Worm (Caenorhabditis elegans) whole organism, L4 larva: ENCODE measurements around the gene gop-2.
A peak's percentile ranks its signal among the peaks of the same experiment; 100 is the strongest.

ENCODE experiments used
- D1046.2 ChIP-seq: fragments of 200-800 bp; sonication (Bioruptor generic); IDR thresholded peaks from 2 replicates; pipeline ENCODE4 v1.3.6; 2022; ENCODE audit warnings: missing genetic modification characterization, missing compliant biosample characterization
- Y5F2A.4 ChIP-seq: fragments of 200-800 bp; sonication (Bioruptor generic); optimal IDR thresholded peaks from 2 replicates; lab custom pipeline; 2018; ENCODE audit warnings: mild to moderate bottlenecking, missing genetic modification characterization, missing compliant biosample characterization
- Y75B8A.6 ChIP-seq: fragments of 200-800 bp; sonication (Bioruptor generic); IDR thresholded peaks from 2 replicates; pipeline ENCODE4 v1.3.6; 2022; ENCODE audit warnings: missing genetic modification reagents, missing genetic modification characterization, missing compliant biosample characterization
- ama-1 ChIP-seq: fragments of 150-350 bp; optimal IDR thresholded peaks from 2 replicates; lab custom pipeline; 2014; ENCODE audit warnings: inconsistent platforms, mixed read lengths
- arid-1 ChIP-seq: fragments of 200-800 bp; sonication (Bioruptor generic); conservative IDR thresholded peaks from 2 replicates; pipeline ENCODE4 v1.3.6; 2022; ENCODE audit warnings: missing genetic modification reagents, missing genetic modification characterization, missing compliant biosample characterization
- ceh-20 ChIP-seq: fragments of 200-800 bp; sonication (Bioruptor generic); IDR thresholded peaks from 2 replicates; pipeline ENCODE4 v1.3.6; 2022; ENCODE audit warnings: missing genetic modification reagents, missing genetic modification characterization, missing compliant biosample characterization
- ceh-62 ChIP-seq: sonication (generic microtip); optimal IDR thresholded peaks from 2 replicates; lab custom pipeline; 2017; ENCODE audit warnings: missing biosample characterization, missing genetic modification characterization
- daf-16 ChIP-seq, 3 experiments: sonication (generic microtip); optimal IDR thresholded peaks; 2 replicates each; lab custom pipeline; 2016 to 2017; ENCODE audit warnings: missing genetic modification characterization in 3 of 3, missing genetic modification reagents in 3 of 3, mild to moderate bottlenecking in 2 of 3, missing compliant biosample characterization in 2 of 3, missing biosample characterization in 1 of 3, moderate library complexity in 1 of 3
- daf-8 ChIP-seq: fragments of 200-800 bp; sonication (Bioruptor generic); IDR thresholded peaks from 2 replicates; pipeline ENCODE4 v1.3.6; 2022; ENCODE audit warnings: missing genetic modification characterization, missing compliant biosample characterization
- dpl-1 ChIP-seq: fragments of 150-350 bp; optimal IDR thresholded peaks from 2 replicates; lab custom pipeline; 2014; ENCODE audit warnings: missing biosample characterization, missing genetic modification reagents, missing genetic modification characterization
- dve-1 ChIP-seq: sonication (generic microtip); optimal IDR thresholded peaks from 2 replicates; lab custom pipeline; 2017; ENCODE audit warnings: antibody characterized with exemption, mild to moderate bottlenecking, missing genetic modification characterization, missing compliant biosample characterization; ENCODE audit not compliant: insufficient read depth
- egl-27 ChIP-seq: sonication (generic microtip); optimal IDR thresholded peaks from 3 replicates; lab custom pipeline; 2017; ENCODE audit warnings: missing biosample characterization, missing genetic modification reagents, missing genetic modification characterization
- fkh-10 ChIP-seq: fragments of 150-350 bp; optimal IDR thresholded peaks from 2 replicates; lab custom pipeline; 2014; ENCODE audit warnings: missing biosample characterization, missing genetic modification reagents, missing genetic modification characterization
- fos-1 ChIP-seq: fragments of 150-350 bp; optimal IDR thresholded peaks from 2 replicates; lab custom pipeline; 2014; ENCODE audit warnings: missing biosample characterization, missing genetic modification characterization
- hlh-11 ChIP-seq: fragments of 200-800 bp; sonication (Bioruptor generic); optimal IDR thresholded peaks from 2 replicates; lab custom pipeline; 2018; ENCODE audit warnings: mild to moderate bottlenecking, missing genetic modification characterization, missing compliant biosample characterization
- lim-7 ChIP-seq: fragments of 200-800 bp; sonication (Bioruptor generic); IDR thresholded peaks from 2 replicates; pipeline ENCODE4 v1.3.6; 2022; ENCODE audit warnings: missing genetic modification characterization, missing compliant biosample characterization
- lin-1 ChIP-seq: fragments of 200-800 bp; sonication (Bioruptor generic); IDR thresholded peaks from 2 replicates; pipeline ENCODE4 v1.3.6; 2022; ENCODE audit warnings: missing genetic modification reagents, missing genetic modification characterization, missing compliant biosample characterization
- lin-38 ChIP-seq: fragments of 200-800 bp; sonication (Bioruptor generic); IDR thresholded peaks from 2 replicates; pipeline ENCODE4 v1.3.6; 2022; ENCODE audit warnings: missing genetic modification reagents, missing genetic modification characterization, missing compliant biosample characterization
- lin-39 ChIP-seq: fragments of 150-350 bp; optimal IDR thresholded peaks from 2 replicates; lab custom pipeline; 2014; ENCODE audit warnings: missing biosample characterization, missing genetic modification reagents, missing genetic modification characterization
- lsy-2 ChIP-seq, 2 experiments: fragments of 150-350 bp in 1 of 2; sonication (generic microtip) in 1 of 2; optimal IDR thresholded peaks; 2 replicates each; lab custom pipeline; 2014 to 2017; ENCODE audit warnings: missing biosample characterization in 2 of 2, missing genetic modification characterization in 2 of 2
- madf-9 ChIP-seq: fragments of 200-800 bp; sonication (Bioruptor generic); conservative IDR thresholded peaks from 2 replicates; pipeline ENCODE4 v1.3.6; 2022; ENCODE audit warnings: missing genetic modification reagents, missing genetic modification characterization, missing compliant biosample characterization
- mep-1 ChIP-seq: fragments of 150-350 bp; sonication (generic microtip); optimal IDR thresholded peaks from 3 replicates; lab custom pipeline; 2014; ENCODE audit warnings: missing biosample characterization, missing genetic modification characterization
- mes-2 ChIP-seq: sonication (generic microtip); optimal IDR thresholded peaks from 2 replicates; lab custom pipeline; 2016; ENCODE audit warnings: missing genotype, mild to moderate bottlenecking, missing genetic modification characterization, missing compliant biosample characterization; ENCODE audit not compliant: poor library complexity, severe bottlenecking
- mxl-3 ChIP-seq: fragments of 200-800 bp; sonication (Bioruptor generic); optimal IDR thresholded peaks from 2 replicates; lab custom pipeline; 2018; ENCODE audit warnings: mild to moderate bottlenecking, missing genetic modification characterization, missing compliant biosample characterization
- nhr-102 ChIP-seq: sonication (generic microtip); optimal IDR thresholded peaks from 2 replicates; lab custom pipeline; 2016; ENCODE audit warnings: mild to moderate bottlenecking, missing genetic modification characterization, moderate library complexity, missing compliant biosample characterization
- nhr-11 ChIP-seq: fragments of 150-350 bp; optimal IDR thresholded peaks from 2 replicates; lab custom pipeline; 2014; ENCODE audit warnings: missing biosample characterization, missing genetic modification characterization
- nhr-28 ChIP-seq: fragments of 150-350 bp; optimal IDR thresholded peaks from 2 replicates; lab custom pipeline; 2014; ENCODE audit warnings: missing biosample characterization, missing genetic modification characterization
- nhr-42 ChIP-seq: fragments of 200-800 bp; sonication (Bioruptor generic); IDR thresholded peaks from 2 replicates; pipeline ENCODE4 v1.3.6; 2022; ENCODE audit warnings: missing genetic modification characterization, missing compliant biosample characterization
- nhr-6 ChIP-seq: fragments of 150-350 bp; optimal IDR thresholded peaks from 2 replicates; lab custom pipeline; 2014; ENCODE audit warnings: missing biosample characterization, missing genetic modification characterization
- nhr-77 ChIP-seq: fragments of 150-350 bp; optimal IDR thresholded peaks from 2 replicates; lab custom pipeline; 2014; ENCODE audit warnings: missing biosample characterization, missing genetic modification characterization
- pha-4 ChIP-seq, 2 experiments: fragments of 150-350 bp in 1 of 2; fragments of 200-800 bp in 1 of 2; sonication (Bioruptor generic) in 1 of 2; IDR thresholded peaks in 1 of 2; optimal IDR thresholded peaks in 1 of 2; 2 replicates each; pipeline versions ENCODE4 v1.3.6 to Lab custom; 2014 to 2022; ENCODE audit warnings: missing genetic modification characterization in 2 of 2, missing genetic modification reagents in 2 of 2, missing biosample characterization in 1 of 2, missing compliant biosample characterization in 1 of 2
- pqm-1 ChIP-seq: sonication (generic microtip); optimal IDR thresholded peaks from 2 replicates; lab custom pipeline; 2017; ENCODE audit warnings: missing biosample characterization, missing genetic modification characterization
- rbr-2 ChIP-seq: sonication (generic microtip); optimal IDR thresholded peaks from 2 replicates; lab custom pipeline; 2016; ENCODE audit warnings: missing genotype, missing genetic modification characterization, missing compliant biosample characterization
- sdz-12 ChIP-seq: fragments of 200-800 bp; sonication (Bioruptor generic); optimal IDR thresholded peaks from 2 replicates; lab custom pipeline; 2018; ENCODE audit warnings: mild to moderate bottlenecking, missing genetic modification characterization, missing compliant biosample characterization
- snpc-4 ChIP-seq: fragments of 150-350 bp; optimal IDR thresholded peaks from 2 replicates; lab custom pipeline; 2014; ENCODE audit warnings: missing biosample characterization, missing genetic modification characterization
- tag-97 ChIP-seq: fragments of 200-800 bp; sonication (Bioruptor generic); IDR thresholded peaks from 2 replicates; pipeline ENCODE4 v1.3.6; 2022; ENCODE audit warnings: missing genetic modification characterization, missing compliant biosample characterization
- unc-39 ChIP-seq: sonication (generic microtip); optimal IDR thresholded peaks from 2 replicates; lab custom pipeline; 2017; ENCODE audit warnings: missing biosample characterization, missing genetic modification characterization
- vab-7 ChIP-seq: fragments of 200-800 bp; sonication (Bioruptor generic); IDR thresholded peaks from 2 replicates; pipeline ENCODE4 v1.3.6; 2022; ENCODE audit warnings: missing genetic modification reagents, missing genetic modification characterization, missing compliant biosample characterization
- zfp-2 ChIP-seq: sonication (generic microtip); optimal IDR thresholded peaks from 2 replicates; lab custom pipeline; 2016; ENCODE audit warnings: mild to moderate bottlenecking, missing genetic modification characterization, missing compliant biosample characterization
- zip-2 ChIP-seq: fragments of 150-350 bp; optimal IDR thresholded peaks from 2 replicates; lab custom pipeline; 2014; ENCODE audit warnings: missing biosample characterization, missing genetic modification characterization
- ztf-11 ChIP-seq: fragments of 150-350 bp; optimal IDR thresholded peaks from 2 replicates; lab custom pipeline; 2014; ENCODE audit warnings: missing biosample characterization, missing genetic modification characterization

The gop-2 gene

DNA sequence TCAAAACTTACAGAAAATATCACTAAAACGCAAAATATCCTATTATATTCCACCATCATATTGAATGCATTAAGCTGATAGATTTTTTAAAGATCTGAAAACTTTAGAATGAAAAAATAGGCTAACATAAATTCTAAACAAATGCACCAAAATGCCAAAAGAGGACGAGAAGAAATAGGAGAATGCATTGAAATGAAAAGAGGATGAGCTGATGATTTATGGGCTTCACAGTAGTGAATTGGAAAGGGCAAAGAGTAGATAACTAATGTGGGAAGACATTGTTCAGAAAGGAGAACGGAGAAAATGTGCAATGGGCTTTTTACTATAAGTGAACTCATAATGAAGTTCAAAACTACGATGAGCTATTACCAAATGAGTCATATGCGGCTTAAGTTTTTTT, 41.3 kb upstream of the gop-2 start, which contains the start of gene cutl-19:
Gene cutl-19 (minus strand): TSS at position 101 of the 400 bp plus-strand sequence.
- TF ChIP-seq nhr-102 (no peak), zip-2 (tag; lab: Kevin White, UChicago) (no peak), nhr-28 (no peak), fos-1 (tag; lab: Kevin White, UChicago) (no peak)

DNA sequence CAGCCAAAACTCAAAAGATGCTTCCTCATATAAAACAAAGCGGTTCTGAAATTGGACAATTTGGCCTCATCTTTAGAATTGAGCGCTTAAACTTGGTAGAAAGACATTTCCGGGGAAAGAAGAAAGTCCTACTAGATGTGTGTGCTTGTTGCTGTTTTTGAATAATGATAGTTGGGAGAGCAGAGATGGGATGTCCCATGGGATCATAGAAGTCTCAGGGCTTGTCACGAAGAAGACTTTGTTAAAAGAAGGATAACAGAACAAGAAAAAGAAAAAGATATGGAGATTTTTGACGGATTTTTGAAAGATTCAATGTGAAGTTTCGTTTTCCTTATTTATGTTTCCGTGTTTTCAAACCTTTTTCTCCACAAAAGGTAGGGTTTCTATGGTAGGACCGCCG, 40.1 kb upstream of the gop-2 start, which contains the start of gene ZC155.2:
Gene ZC155.2 (plus strand): TSS at position 301 of the 400 bp plus-strand sequence.
- TF ChIP-seq nhr-6 (tag; lab: Kevin White, UChicago) (no peak), nhr-77 (no peak), lin-38 (GFP tag; lab: Robert Waterston, UW) (no peak), unc-39 (tag; lab: Kevin White, UChicago) (no peak), nhr-11 (tag; lab: Kevin White, UChicago) (no peak)
- TF ChIP-seq, all 104 proteins: peak for 0

DNA sequence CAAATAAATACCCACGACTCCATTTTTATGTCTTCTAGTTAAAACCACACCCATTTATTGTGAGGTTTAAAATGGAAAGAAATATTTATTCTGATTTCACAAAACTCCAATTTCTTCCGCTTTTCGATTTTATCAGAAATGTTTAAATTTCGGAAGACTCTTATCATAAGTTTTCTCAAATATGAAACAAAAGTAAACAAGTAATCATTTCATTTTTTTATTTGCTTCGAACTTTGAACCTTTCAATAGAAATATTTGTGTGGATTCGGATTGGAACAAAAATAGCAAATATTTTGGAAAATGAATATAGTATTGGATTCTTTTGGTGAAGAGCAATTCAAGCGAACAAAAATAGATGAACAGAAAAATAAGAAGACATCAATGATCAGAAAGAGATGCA, 37.0 kb upstream of the gop-2 start:
- TF ChIP-seq daf-16 (GFP tag; optimal IDR thresholded peaks at IDR 0.05; lab: Kevin White, UChicago) (no peak), daf-16 (tag; optimal IDR thresholded peaks at IDR 0.05; lab: Kevin White, UChicago) (peak; percentile 83), fkh-10 (no peak)

DNA sequence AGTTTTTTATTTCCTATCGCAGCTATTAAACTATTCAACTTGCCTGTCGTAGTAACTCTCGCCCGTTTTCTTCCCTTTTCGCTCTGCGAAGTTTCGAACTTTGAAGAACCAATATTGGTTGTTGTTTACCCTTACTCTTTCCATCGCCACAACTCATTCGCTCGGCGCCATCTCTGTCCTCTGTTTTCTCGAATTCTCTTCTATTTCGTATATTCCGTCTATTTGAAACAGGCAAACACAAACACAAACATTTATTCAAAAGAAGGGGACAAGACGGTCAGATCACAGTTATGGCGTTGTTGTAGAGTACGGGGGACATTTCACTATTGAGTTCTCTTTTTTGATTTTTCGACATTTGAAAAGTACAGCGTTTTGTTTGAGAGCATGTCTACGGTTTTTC, 36.0 kb upstream of the gop-2 start:
- no peak for TF ChIP-seq lin-1
- TF ChIP-seq lim-7 (GFP tag; lab: Robert Waterston, UW), result no peak
- no peak for TF ChIP-seq zfp-2 (tag; lab: Kevin White, UChicago)
- no peak for TF ChIP-seq ztf-11 (tag; lab: Kevin White, UChicago)
- TF ChIP-seq Y5F2A.4 (GFP tag; lab: Kevin White, UChicago), result no peak
- TF ChIP-seq ceh-62 (tag; lab: Kevin White, UChicago), result no peak
- peak; percentile 35 for TF ChIP-seq nhr-28
- TF ChIP-seq rbr-2, result no peak
- no peak for TF ChIP-seq dpl-1 (GFP tag; lab: Kevin White, UChicago)
- TF ChIP-seq hlh-11 (tag; lab: Kevin White, UChicago), result no peak
- TF ChIP-seq pha-4 (GFP tag; IDR thresholded peaks at IDR 0.05; lab: Robert Waterston, UW), result no peak
- peak; percentile 72 for TF ChIP-seq pha-4 (tag; optimal IDR thresholded peaks at IDR 0.05; lab: Kevin White, UChicago)
- TF ChIP-seq pqm-1 (tag; lab: Kevin White, UChicago), result no peak
- TF ChIP-seq Y75B8A.6 (GFP tag; lab: Robert Waterston, UW), result no peak
- no peak for TF ChIP-seq tag-97
- no peak for TF ChIP-seq vab-7
- TF ChIP-seq ceh-20 (GFP tag; lab: Robert Waterston, UW), result no peak
- TF ChIP-seq daf-16 (GFP tag; optimal IDR thresholded peaks at IDR 0.05; lab: Kevin White, UChicago), result no peak
- peak; percentile 94 for TF ChIP-seq daf-16 (tag; optimal IDR thresholded peaks at IDR 0.05; lab: Kevin White, UChicago)
- TF ChIP-seq, all 104 proteins: peak for 3

DNA sequence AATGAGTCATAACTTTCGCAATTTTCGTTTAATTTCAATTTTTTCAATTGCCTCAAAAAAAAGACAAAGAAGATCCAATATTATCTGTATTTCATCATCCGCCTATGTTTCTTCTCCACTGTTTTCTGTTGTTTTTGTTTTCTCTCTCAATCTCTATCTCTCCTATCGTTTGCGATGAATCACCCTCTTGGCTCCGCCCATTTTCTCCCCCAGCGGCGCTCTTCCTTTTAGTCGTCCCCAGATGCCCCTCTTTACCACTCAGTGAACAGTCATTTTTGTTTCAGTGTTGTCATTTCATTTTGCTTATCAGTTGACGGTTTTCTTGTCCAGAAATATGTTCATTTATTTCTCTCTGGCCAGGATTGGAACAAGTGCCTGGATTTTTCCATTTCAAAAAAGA, 33.9 kb upstream of the gop-2 start:
- TF ChIP-seq madf-9 (GFP tag; lab: Robert Waterston, UW) (0 out of 2 replicates have a peak, but pooled peaks have one; percentile 18), mep-1 (tag; lab: Kevin White, UChicago) (peak; percentile 14), pqm-1 (tag; lab: Kevin White, UChicago) (peak; percentile 36), egl-27 (tag; lab: Kevin White, UChicago) (no peak), pha-4 (GFP tag; IDR thresholded peaks at IDR 0.05; lab: Robert Waterston, UW) (no peak), pha-4 (tag; optimal IDR thresholded peaks at IDR 0.05; lab: Kevin White, UChicago) (peak; percentile 44), nhr-77 (peak; percentile 23), lin-39 (tag; lab: Kevin White, UChicago) (no peak), arid-1 (GFP tag; lab: Robert Waterston, UW) (no peak), dve-1 (peak; percentile 81), sdz-12 (no peak), nhr-28 (peak; percentile 52), daf-8 (GFP tag; lab: Robert Waterston, UW) (no peak), hlh-11 (tag; lab: Kevin White, UChicago) (peak; percentile 36), nhr-6 (tag; lab: Kevin White, UChicago) (peak; percentile 54), snpc-4 (tag; lab: Kevin White, UChicago) (no peak), nhr-42 (no peak), D1046.2 (GFP tag; lab: Robert Waterston, UW) (no peak), mes-2 (tag; lab: Kevin White, UChicago) (peak; percentile 21), lsy-2 (tag; optimal IDR thresholded peaks at IDR 0.05; lab: Kevin White, UChicago) (peak in 1 of 2 experiments; percentile 21), daf-16 (GFP tag; optimal IDR thresholded peaks at IDR 0.05; lab: Kevin White, UChicago) (no peak), daf-16 (tag; optimal IDR thresholded peaks at IDR 0.05; lab: Kevin White, UChicago) (peak; percentile 73), dpl-1 (GFP tag; lab: Kevin White, UChicago) (peak; percentile 1), ama-1 (lab: Kevin White, UChicago) (peak; percentile 51), mxl-3 (GFP tag; lab: Kevin White, UChicago) (no peak)
- TF ChIP-seq, all 104 proteins: peak for 14
